Worm (Caenorhabditis elegans) whole organism, L4 larva: Measurements from ENCODE around the gene sri-34.

ENCODE experiments used
- dpl-1 ChIP-seq: fragments of 150-350 bp; optimal IDR thresholded peaks from 2 replicates; lab custom pipeline; 2014; ENCODE audit warnings: missing biosample characterization, missing genetic modification reagents, missing genetic modification characterization
- lin-38 ChIP-seq: fragments of 200-800 bp; sonication (Bioruptor generic); IDR thresholded peaks from 2 replicates; pipeline ENCODE4 v1.3.6; 2022; ENCODE audit warnings: missing genetic modification reagents, missing genetic modification characterization, missing compliant biosample characterization
- nhr-11 ChIP-seq: fragments of 150-350 bp; optimal IDR thresholded peaks from 2 replicates; lab custom pipeline; 2014; ENCODE audit warnings: missing biosample characterization, missing genetic modification characterization
- unc-62 ChIP-seq, 3 experiments: fragments of 150-350 bp in 1 of 3; sonication (generic microtip); optimal IDR thresholded peaks in 2 of 3; peaks in 1 of 3; 1 replicate in 1 of 3; 2 replicates in 2 of 3; lab custom pipeline; 2014 to 2017; ENCODE audit warnings: missing biosample characterization in 3 of 3, missing genetic modification characterization in 3 of 3, missing genetic modification reagents in 3 of 3, missing genotype in 1 of 3

DNA sequence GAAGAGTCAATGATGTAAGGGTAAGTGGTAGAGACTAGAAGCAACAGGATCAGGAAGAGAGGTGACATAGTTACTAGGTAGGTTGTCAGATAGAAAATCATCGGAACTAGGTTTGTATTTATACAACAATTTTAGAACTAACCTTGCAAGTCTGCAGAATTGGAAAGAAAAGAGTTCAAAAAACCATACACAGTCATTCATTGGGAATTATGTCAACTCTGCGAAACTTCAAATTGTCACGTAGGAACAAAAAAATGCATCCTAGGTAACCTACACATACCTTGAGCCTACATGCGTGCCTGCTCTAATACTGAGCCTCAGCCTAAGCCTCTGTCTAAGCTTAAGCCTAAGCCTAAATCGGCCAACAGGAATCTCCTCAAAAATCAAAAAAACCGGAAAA, 32.5 kb downstream of the sri-34 start, which contains the start of gene ins-19:
- TF ChIP-seq lin-38 (GFP tag; lab: Robert Waterston, UW) (no peak), nhr-11 (tag; lab: Kevin White, UChicago) (no peak), dpl-1 (no peak), unc-62 (GFP tag; optimal IDR thresholded peaks at IDR 0.05 in 1 of 2; lab: Kevin White, UChicago) (no peak), unc-62 (tag; optimal IDR thresholded peaks at IDR 0.05; lab: Kevin White, UChicago) (no peak)
